Fruit fly (Drosophila melanogaster) whole organism, prepupa: ENCODE measurements around the gene Ir75c.

ENCODE experiments used
- CG10631 ChIP-seq: fragments of 200-800 bp; sonication (Bioruptor generic); optimal IDR thresholded peaks from 2 replicates; lab custom pipeline; 2016; ENCODE audit warnings: missing biosample characterization, missing genetic modification characterization
- CG10669 ChIP-seq: fragments of 200-800 bp; sonication (Bioruptor generic); optimal IDR thresholded peaks from 3 replicates; lab custom pipeline; 2018; ENCODE audit warnings: missing biosample characterization, mild to moderate bottlenecking, missing genetic modification characterization, moderate library complexity
- CG11294 ChIP-seq: fragments of 200-800 bp; sonication (Bioruptor generic); IDR thresholded peaks from 2 replicates; pipeline ENCODE4 v1.3.6; 2022; ENCODE audit warnings: missing biosample characterization, missing genetic modification characterization
- CG11762 ChIP-seq: fragments of 200-800 bp; sonication (Bioruptor generic); optimal IDR thresholded peaks from 3 replicates; lab custom pipeline; 2016; ENCODE audit warnings: missing biosample characterization, missing genetic modification characterization; ENCODE audit not compliant: insufficient read depth
- CG1621 ChIP-seq: fragments of 200-800 bp; sonication (Bioruptor generic); optimal IDR thresholded peaks from 3 replicates; lab custom pipeline; 2018; ENCODE audit warnings: missing biosample characterization, mild to moderate bottlenecking, missing genetic modification characterization
- CG16779 ChIP-seq: fragments of 200-800 bp; sonication (Bioruptor generic); optimal IDR thresholded peaks from 3 replicates; lab custom pipeline; 2017; ENCODE audit warnings: missing biosample characterization, mild to moderate bottlenecking, missing genetic modification characterization
- CG3032 ChIP-seq: fragments of 200-800 bp; optimal IDR thresholded peaks from 2 replicates; lab custom pipeline; 2019; ENCODE audit warnings: missing biosample characterization, mild to moderate bottlenecking, missing genetic modification characterization, moderate library complexity
- CG32006 ChIP-seq: fragments of 200-800 bp; sonication (Bioruptor generic); optimal IDR thresholded peaks from 3 replicates; lab custom pipeline; 2017; ENCODE audit warnings: missing biosample characterization, mild to moderate bottlenecking, missing genetic modification characterization
- CG4318 ChIP-seq: fragments of 200-800 bp; sonication (Bioruptor generic); optimal IDR thresholded peaks from 3 replicates; lab custom pipeline; 2017; ENCODE audit warnings: missing biosample characterization, mild to moderate bottlenecking, missing genetic modification characterization
- CG6163 ChIP-seq: fragments of 200-800 bp; sonication (Bioruptor generic); IDR thresholded peaks from 3 replicates; pipeline ENCODE4 v1.3.6; 2022; ENCODE audit warnings: missing biosample characterization, missing genetic modification characterization
- CG6276 ChIP-seq: fragments of 200-800 bp; sonication (Bioruptor generic); optimal IDR thresholded peaks from 2 replicates; lab custom pipeline; 2017; ENCODE audit warnings: missing biosample characterization, mild to moderate bottlenecking, missing genetic modification characterization
- CG6854 ChIP-seq: fragments of 200-800 bp; sonication (Bioruptor generic); optimal IDR thresholded peaks from 2 replicates; lab custom pipeline; 2017; ENCODE audit warnings: missing biosample characterization, mild to moderate bottlenecking, missing genetic modification characterization
- CG8119 ChIP-seq: fragments of 200-800 bp; sonication (Bioruptor generic); IDR thresholded peaks from 3 replicates; pipeline ENCODE4 v1.3.6; 2022; ENCODE audit warnings: missing biosample characterization, missing genetic modification characterization
- CG8632 ChIP-seq: fragments of 200-800 bp; sonication (Bioruptor generic); optimal IDR thresholded peaks from 3 replicates; lab custom pipeline; 2016; ENCODE audit warnings: missing biosample characterization, missing genetic modification characterization
- CG9139 ChIP-seq: fragments of 200-800 bp; sonication (Bioruptor generic); optimal IDR thresholded peaks from 3 replicates; lab custom pipeline; 2017; ENCODE audit warnings: missing biosample characterization, mild to moderate bottlenecking, missing genetic modification characterization
- Eip78C ChIP-seq: fragments of 200-800 bp; sonication (Bioruptor generic); peaks from one replicate; lab custom pipeline; 2016; ENCODE audit warnings: missing biosample characterization, missing genetic modification characterization
- Eip93F ChIP-seq: fragments of 200-800 bp; sonication (Bioruptor generic); optimal IDR thresholded peaks from 2 replicates; lab custom pipeline; 2016; ENCODE audit warnings: missing biosample characterization, mild to moderate bottlenecking, missing genetic modification characterization
- Ets21C ChIP-seq: fragments of 200-800 bp; sonication (Bioruptor generic); optimal IDR thresholded peaks from 3 replicates; lab custom pipeline; 2016; ENCODE audit warnings: missing biosample characterization, missing genetic modification characterization
- Ets96B ChIP-seq: fragments of 200-800 bp; optimal IDR thresholded peaks from 2 replicates; lab custom pipeline; 2019; ENCODE audit warnings: missing biosample characterization, mild to moderate bottlenecking, missing genetic modification characterization, moderate library complexity
- Gug ChIP-seq: fragments of 200-800 bp; sonication (Bioruptor generic); IDR thresholded peaks from 2 replicates; pipeline ENCODE4 v1.3.6; 2022; ENCODE audit warnings: missing biosample characterization, missing genetic modification characterization
- Hr39 ChIP-seq: fragments of 200-800 bp; sonication (Bioruptor generic); optimal IDR thresholded peaks from 2 replicates; lab custom pipeline; 2016; ENCODE audit warnings: missing biosample characterization, missing genetic modification characterization
- Hr4 ChIP-seq: fragments of 200-800 bp; sonication (Bioruptor generic); optimal IDR thresholded peaks from 3 replicates; lab custom pipeline; 2016; ENCODE audit warnings: missing biosample characterization, missing genetic modification characterization
- Lpt ChIP-seq: fragments of 200-800 bp; sonication (Bioruptor generic); optimal IDR thresholded peaks from 3 replicates; lab custom pipeline; 2016; ENCODE audit warnings: missing biosample characterization, missing genetic modification characterization
- Met ChIP-seq: fragments of 200-800 bp; sonication (Bioruptor generic); optimal IDR thresholded peaks from 3 replicates; lab custom pipeline; 2016; ENCODE audit warnings: missing biosample characterization, missing genetic modification characterization
- OdsH ChIP-seq: fragments of 200-800 bp; sonication (Bioruptor generic); optimal IDR thresholded peaks from 3 replicates; lab custom pipeline; 2016; ENCODE audit warnings: missing biosample characterization, missing genetic modification characterization
- Sox102F ChIP-seq: fragments of 200-800 bp; sonication (Bioruptor generic); optimal IDR thresholded peaks from 2 replicates; lab custom pipeline; 2016; ENCODE audit warnings: missing biosample characterization, mild to moderate bottlenecking, missing genetic modification characterization
- Sox14 ChIP-seq: fragments of 200-800 bp; sonication (Bioruptor generic); optimal IDR thresholded peaks from 3 replicates; lab custom pipeline; 2016; ENCODE audit warnings: missing biosample characterization, missing genetic modification characterization
- Sox15 ChIP-seq: fragments of 200-800 bp; sonication (Bioruptor generic); optimal IDR thresholded peaks from 3 replicates; lab custom pipeline; 2016; ENCODE audit warnings: missing biosample characterization, missing genetic modification characterization
- achi ChIP-seq: fragments of 200-800 bp; sonication (Bioruptor generic); optimal IDR thresholded peaks from 3 replicates; lab custom pipeline; 2016; ENCODE audit warnings: missing biosample characterization, missing genetic modification characterization
- acj6 ChIP-seq: fragments of 200-800 bp; sonication (Bioruptor generic); optimal IDR thresholded peaks from 3 replicates; lab custom pipeline; 2016; ENCODE audit warnings: missing biosample characterization, missing genetic modification characterization
- cyc ChIP-seq: fragments of 200-800 bp; sonication (Bioruptor generic); optimal IDR thresholded peaks from 3 replicates; lab custom pipeline; 2016; ENCODE audit warnings: missing biosample characterization, missing genetic modification characterization
- dac ChIP-seq: fragments of 200-800 bp; sonication (Bioruptor generic); optimal IDR thresholded peaks from 2 replicates; lab custom pipeline; 2017; ENCODE audit warnings: missing biosample characterization, mild to moderate bottlenecking, missing genetic modification characterization
- dsx ChIP-seq: fragments of 200-800 bp; optimal IDR thresholded peaks from 3 replicates; lab custom pipeline; 2019; ENCODE audit warnings: missing biosample characterization, mild to moderate bottlenecking, missing genetic modification characterization, moderate library complexity; ENCODE audit not compliant: poor library complexity, severe bottlenecking
- eg ChIP-seq: fragments of 200-800 bp; sonication (Bioruptor generic); IDR thresholded peaks from 3 replicates; pipeline ENCODE4 v1.3.6; 2022; ENCODE audit warnings: missing biosample characterization, missing genetic modification characterization
- esn ChIP-seq: fragments of 200-800 bp; sonication (Bioruptor generic); optimal IDR thresholded peaks from 2 replicates; lab custom pipeline; 2016; ENCODE audit warnings: missing biosample characterization, mild to moderate bottlenecking, missing genetic modification characterization, moderate library complexity
- fd59A ChIP-seq: fragments of 200-800 bp; sonication (Bioruptor generic); optimal IDR thresholded peaks from 2 replicates; lab custom pipeline; 2017; ENCODE audit warnings: missing biosample characterization, mild to moderate bottlenecking, missing genetic modification characterization, missing genetic modification reagents
- fd85E ChIP-seq: fragments of 200-800 bp; sonication (Bioruptor generic); optimal IDR thresholded peaks from 3 replicates; lab custom pipeline; 2016; ENCODE audit warnings: missing biosample characterization, missing genetic modification characterization
- fkh ChIP-seq: fragments of 200-800 bp; sonication (Bioruptor generic); optimal IDR thresholded peaks from 3 replicates; lab custom pipeline; 2017; ENCODE audit warnings: missing biosample characterization, mild to moderate bottlenecking, missing genetic modification characterization, moderate library complexity
- net ChIP-seq: fragments of 200-800 bp; sonication (Bioruptor generic); optimal IDR thresholded peaks from 3 replicates; lab custom pipeline; 2016; ENCODE audit warnings: missing biosample characterization, missing genetic modification characterization
- pdm3 ChIP-seq: fragments of 200-800 bp; sonication (Bioruptor generic); optimal IDR thresholded peaks from 3 replicates; lab custom pipeline; 2016; ENCODE audit warnings: missing biosample characterization, missing genetic modification characterization
- salr ChIP-seq, 2 experiments: fragments of 200-800 bp; sonication (Bioruptor generic); optimal IDR thresholded peaks; 3 replicates each; lab custom pipeline; 2016 to 2018; ENCODE audit warnings: missing biosample characterization in 2 of 2, missing genetic modification characterization in 2 of 2, mild to moderate bottlenecking in 1 of 2
- ss ChIP-seq, 2 experiments: fragments of 200-800 bp; sonication (Bioruptor generic); optimal IDR thresholded peaks; 2 replicates in 1 of 2; 3 replicates in 1 of 2; lab custom pipeline; 2017 to 2018; ENCODE audit warnings: mild to moderate bottlenecking in 2 of 2, missing biosample characterization in 2 of 2, missing genetic modification characterization in 2 of 2, moderate library complexity in 1 of 2
- topi ChIP-seq: fragments of 200-800 bp; sonication (Bioruptor generic); optimal IDR thresholded peaks from 3 replicates; lab custom pipeline; 2016; ENCODE audit warnings: missing biosample characterization, missing genetic modification characterization
- vri ChIP-seq: fragments of 200-800 bp; sonication (Bioruptor generic); optimal IDR thresholded peaks from 3 replicates; lab custom pipeline; 2016; ENCODE audit warnings: missing biosample characterization, mild to moderate bottlenecking, missing genetic modification characterization

Gene Ir75c

dm6 chr3L:17846169-17846981, 23.7 kb upstream of the Ir75c start, which contains the start of the genes MED19 and CG7430 (continued):
- no peak for TF ChIP-seq OdsH (GFP tag; lab: Kevin White, UChicago)
- TF ChIP-seq ss (GFP tag; optimal IDR thresholded peaks at IDR 0.05; lab: Kevin White, UChicago): peak in 1 of 2 experiments; percentile 64
- TF ChIP-seq CG16779 (tag; lab: Kevin White, UChicago): no peak
- TF ChIP-seq salr (GFP tag; optimal IDR thresholded peaks at IDR 0.05; lab: Kevin White, UChicago): no peak
- no peak for TF ChIP-seq CG32006
- TF ChIP-seq acj6 (GFP tag; lab: Kevin White, UChicago): no peak
- TF ChIP-seq Met (GFP tag; lab: Kevin White, UChicago): no peak
- peak; percentile 46; the same call in 1 of the 3 replicates for TF ChIP-seq CG6163 (GFP tag; lab: Robert Waterston, UW)
- TF ChIP-seq Ets21C (GFP tag; lab: Kevin White, UChicago): no peak
- TF ChIP-seq CG6854 (GFP tag; lab: Kevin White, UChicago): peak; percentile 79
- peak; percentile 10 for TF ChIP-seq CG1621 (tag; lab: Kevin White, UChicago)
- no peak for TF ChIP-seq fd85E (GFP tag; lab: Kevin White, UChicago)
- no peak for TF ChIP-seq CG10669
- peak; percentile 7 for TF ChIP-seq CG8632 (GFP tag; lab: Kevin White, UChicago)
- TF ChIP-seq net (GFP tag; lab: Kevin White, UChicago): no peak
- no peak for TF ChIP-seq Eip93F
- no peak for TF ChIP-seq Hr4 (GFP tag; lab: Kevin White, UChicago)
- no peak for TF ChIP-seq topi (GFP tag; lab: Kevin White, UChicago)
- no peak for TF ChIP-seq CG3032 (tag; lab: Kevin White, UChicago)
- no peak for TF ChIP-seq Sox14
- TF ChIP-seq Lpt (GFP tag; lab: Kevin White, UChicago): no peak
- TF ChIP-seq CG8119: peak; percentile 33; the same call in 1 of the 3 replicates
- peak; percentile 56 for TF ChIP-seq Eip78C (GFP tag; lab: Kevin White, UChicago)
- TF ChIP-seq CG11294 (GFP tag; lab: Robert Waterston, UW): no peak
- TF ChIP-seq fd59A (GFP tag; lab: Kevin White, UChicago): no peak
- TF ChIP-seq Gug (GFP tag; lab: Robert Waterston, UW): no peak
- peak; percentile 29; the same call in 1 of the 3 replicates for TF ChIP-seq eg (GFP tag; lab: Robert Waterston, UW)
- TF ChIP-seq achi (GFP tag; lab: Kevin White, UChicago): no peak
- no peak for TF ChIP-seq CG6276 (GFP tag; lab: Kevin White, UChicago)
- no peak for TF ChIP-seq CG4318 (GFP tag; lab: Kevin White, UChicago)

DNA sequence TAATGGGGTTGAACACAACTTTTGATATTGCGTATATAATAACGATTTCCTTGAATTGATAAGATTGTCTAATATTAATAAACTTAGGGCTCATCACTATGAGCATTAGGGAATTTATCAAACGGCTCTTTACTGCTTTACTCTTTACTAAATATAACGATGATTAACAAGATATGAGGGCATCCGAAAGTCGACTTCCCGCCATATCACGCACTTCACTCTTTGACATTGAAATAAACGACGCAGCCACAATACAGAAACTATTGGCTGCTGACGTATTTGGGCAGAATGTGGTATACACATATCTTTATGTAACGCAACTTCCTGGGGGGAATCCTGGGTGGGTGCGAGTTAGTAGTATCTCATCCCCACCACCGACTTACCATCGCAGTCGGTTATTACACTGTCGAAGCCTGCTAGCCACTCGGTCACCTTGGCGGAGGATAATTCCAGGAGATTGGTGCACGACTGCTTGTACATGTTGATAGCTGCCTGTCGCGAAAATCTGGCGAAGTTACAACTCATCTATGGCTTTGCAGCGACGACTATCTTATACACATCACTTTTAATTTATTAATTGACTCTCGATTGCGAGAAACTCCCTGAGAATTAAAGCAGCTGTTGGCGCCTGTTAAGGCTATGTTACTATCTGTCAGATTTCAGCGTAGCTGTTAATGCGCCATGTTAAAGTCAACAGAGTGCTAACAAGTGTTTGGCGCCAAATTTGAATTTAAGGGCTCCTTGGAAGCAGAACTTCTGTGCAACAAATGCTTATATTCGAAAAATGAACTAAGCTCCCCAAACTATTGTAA, 20.5 kb upstream of the Ir75c start, which contains the start of gene CG5567:
Gene CG5567 (minus strand): TSS at position 653 of the 812 bp plus-strand sequence.
- TF ChIP-seq Met (GFP tag; lab: Kevin White, UChicago) (no peak), eg (GFP tag; lab: Robert Waterston, UW) (peak; percentile 33; the same call in 1 of the 3 replicates), fd85E (GFP tag; lab: Kevin White, UChicago) (no peak), CG3032 (tag; lab: Kevin White, UChicago) (peak; percentile 74), CG16779 (tag; lab: Kevin White, UChicago) (no peak), pdm3 (GFP tag; lab: Kevin White, UChicago) (no peak), dac (no peak), achi (GFP tag; lab: Kevin White, UChicago) (peak; percentile 98), Ets21C (GFP tag; lab: Kevin White, UChicago) (no peak), Eip78C (GFP tag; lab: Kevin White, UChicago) (peak; percentile 56), Hr39 (no peak), esn (GFP tag; lab: Kevin White, UChicago) (peak; percentile 16), CG10669 (no peak), Sox15 (GFP tag; lab: Kevin White, UChicago) (no peak), CG32006 (peak; percentile 28), Ets96B (tag; lab: Kevin White, UChicago) (no peak), CG10631 (GFP tag; lab: Kevin White, UChicago) (no peak), fkh (GFP tag; lab: Kevin White, UChicago) (no peak), Gug (GFP tag; lab: Robert Waterston, UW) (no peak), CG6163 (GFP tag; lab: Robert Waterston, UW) (no peak), CG6854 (GFP tag; lab: Kevin White, UChicago) (no peak), salr (GFP tag; optimal IDR thresholded peaks at IDR 0.05; lab: Kevin White, UChicago) (no peak), cyc (GFP tag; lab: Kevin White, UChicago) (no peak), Sox102F (no peak), CG9139 (no peak), vri (no peak), CG11762 (GFP tag; lab: Kevin White, UChicago) (no peak), CG6276 (GFP tag; lab: Kevin White, UChicago) (no peak), Lpt (GFP tag; lab: Kevin White, UChicago) (no peak), OdsH (GFP tag; lab: Kevin White, UChicago) (no peak), dsx (no peak)
